Fruit fly (Drosophila melanogaster) whole organism, embryonic: ENCODE results near the gene SdicC.

ENCODE experiments used
- Atf6 ChIP-seq: fragments of 200-800 bp; sonication (Bioruptor generic); IDR thresholded peaks from 2 replicates; pipeline ENCODE4 v1.3.6; 2022; ENCODE audit warnings: missing biosample characterization, missing genetic modification characterization
- Awh ChIP-seq: fragments of 200-800 bp; sonication (Bioruptor generic); IDR thresholded peaks from 2 replicates; pipeline ENCODE4, ENCODE4 v1.3.6; 2022; ENCODE audit warnings: missing biosample characterization, missing genetic modification characterization
- BtbVII ChIP-seq: fragments of 200-800 bp; sonication (Bioruptor generic); optimal IDR thresholded peaks from 3 replicates; lab custom pipeline; 2017; ENCODE audit warnings: missing biosample characterization, mild to moderate bottlenecking, missing genetic modification characterization
- CG1024 ChIP-seq: fragments of 200-800 bp; sonication (Bioruptor generic); IDR thresholded peaks from 2 replicates; pipeline ENCODE4 v1.3.6; 2022; ENCODE audit warnings: missing biosample characterization, missing genetic modification characterization
- CG11456 ChIP-seq: fragments of 200-800 bp; sonication (Bioruptor generic); IDR thresholded peaks from 3 replicates; pipeline ENCODE4 v1.3.6; 2022; ENCODE audit warnings: missing biosample characterization, missing genetic modification characterization
- CG11560 ChIP-seq: fragments of 200-800 bp; sonication (Bioruptor generic); IDR thresholded peaks from 3 replicates; pipeline ENCODE4 v1.3.6; 2022; ENCODE audit warnings: missing biosample characterization, missing genetic modification characterization
- CG12391 ChIP-seq: fragments of 200-800 bp; sonication (Bioruptor generic); optimal IDR thresholded peaks from 3 replicates; lab custom pipeline; 2018; ENCODE audit warnings: missing biosample characterization, mild to moderate bottlenecking, missing genetic modification characterization, moderate library complexity
- CG16813 ChIP-seq: fragments of 200-800 bp; sonication (Bioruptor generic); IDR thresholded peaks from 3 replicates; pipeline ENCODE4 v1.3.6; 2022; ENCODE audit warnings: missing biosample characterization, missing genetic modification characterization; ENCODE audit not compliant: partially characterized antibody
- CG1832 ChIP-seq: fragments of 200-800 bp; sonication (Bioruptor generic); optimal IDR thresholded peaks from 2 replicates; lab custom pipeline; 2017; ENCODE audit warnings: missing biosample characterization, mild to moderate bottlenecking, missing genetic modification characterization, inconsistent platforms
- CG30020 ChIP-seq: fragments of 200-800 bp; optimal IDR thresholded peaks from 2 replicates; lab custom pipeline; 2019; ENCODE audit warnings: missing biosample characterization, mild to moderate bottlenecking, missing genetic modification characterization, moderate library complexity
- CG3407 ChIP-seq: fragments of 200-800 bp; sonication (Bioruptor generic); optimal IDR thresholded peaks from 2 replicates; lab custom pipeline; 2018; ENCODE audit warnings: missing biosample characterization, mild to moderate bottlenecking, missing genetic modification characterization
- CG34422 ChIP-seq: fragments of 200-800 bp; sonication (Bioruptor generic); IDR thresholded peaks from 3 replicates; pipeline ENCODE4 v1.3.6; 2022; ENCODE audit warnings: missing biosample characterization, missing genetic modification characterization
- CG4282 ChIP-seq: fragments of 200-800 bp; sonication (Bioruptor generic); optimal IDR thresholded peaks from 2 replicates; lab custom pipeline; 2016; ENCODE audit warnings: missing biosample characterization, missing genetic modification characterization
- CG4328 ChIP-seq: fragments of 200-800 bp; sonication (Bioruptor generic); optimal IDR thresholded peaks from 3 replicates; lab custom pipeline; 2017; ENCODE audit warnings: missing biosample characterization, missing genetic modification reagents, missing genetic modification characterization
- CG4617 ChIP-seq: fragments of 200-800 bp; sonication (Bioruptor generic); optimal IDR thresholded peaks from 3 replicates; lab custom pipeline; 2016; ENCODE audit warnings: missing biosample characterization, missing genetic modification characterization, borderline replicate concordance
- CG6654 ChIP-seq: fragments of 200-800 bp; sonication (Bioruptor generic); optimal IDR thresholded peaks from 2 replicates; lab custom pipeline; 2017; ENCODE audit warnings: missing biosample characterization, mild to moderate bottlenecking, missing genetic modification characterization
- CG6791 ChIP-seq: fragments of 200-800 bp; sonication (Bioruptor generic); IDR thresholded peaks from 3 replicates; pipeline ENCODE4 v1.3.6; 2022; ENCODE audit warnings: missing biosample characterization, missing genetic modification characterization; ENCODE audit not compliant: partially characterized antibody
- CG6854 ChIP-seq: fragments of 200-800 bp; sonication (Bioruptor generic); optimal IDR thresholded peaks from 3 replicates; lab custom pipeline; 2017; ENCODE audit warnings: missing biosample characterization, mild to moderate bottlenecking, missing genetic modification characterization
- CG9932 ChIP-seq: fragments of 200-800 bp; sonication (Bioruptor generic); IDR thresholded peaks from 2 replicates; pipeline ENCODE4 v1.3.6; 2022; ENCODE audit warnings: missing biosample characterization, missing genetic modification characterization
- Dip3 ChIP-seq: fragments of 200-800 bp; sonication (Bioruptor generic); optimal IDR thresholded peaks from 3 replicates; lab custom pipeline; 2016; ENCODE audit warnings: missing biosample characterization, missing genetic modification characterization
- Dll ChIP-seq: fragments of 200-800 bp; sonication (Bioruptor generic); IDR thresholded peaks from 4 replicates; pipeline ENCODE4 v1.3.6; 2022; ENCODE audit warnings: missing biosample characterization, missing genetic modification characterization; ENCODE audit not compliant: partially characterized antibody
- E2f2 ChIP-seq: fragments of 200-800 bp; sonication (Bioruptor generic); IDR thresholded peaks from 2 replicates; pipeline ENCODE4 v1.3.6; 2022; ENCODE audit warnings: missing biosample characterization, missing genetic modification characterization
- Hey ChIP-seq: fragments of 200-800 bp; sonication (Bioruptor generic); optimal IDR thresholded peaks from 3 replicates; lab custom pipeline; 2018; ENCODE audit warnings: missing biosample characterization, mild to moderate bottlenecking, missing genetic modification characterization
- MBD-R2 ChIP-seq: fragments of 200-800 bp; sonication (Bioruptor generic); IDR thresholded peaks from 2 replicates; pipeline ENCODE4 v1.3.6; 2022; ENCODE audit warnings: missing biosample characterization, missing genetic modification characterization
- MESR4 ChIP-seq: fragments of 200-800 bp; sonication (Bioruptor generic); optimal IDR thresholded peaks from 2 replicates; lab custom pipeline; 2018; ENCODE audit warnings: missing biosample characterization, mild to moderate bottlenecking, missing genetic modification characterization, moderate library complexity
- Med ChIP-seq: fragments of 200-800 bp; sonication (Bioruptor generic); peaks from one replicate; lab custom pipeline; 2016; ENCODE audit warnings: missing biosample characterization, missing genetic modification characterization, mild to moderate bottlenecking, inconsistent platforms, moderate library complexity
- Mrtf ChIP-seq: fragments of 200-800 bp; sonication (Bioruptor generic); IDR thresholded peaks from 3 replicates; pipeline ENCODE4 v1.3.6; 2022; ENCODE audit warnings: missing biosample characterization, missing genetic modification characterization
- NC2β ChIP-seq: fragments of 200-800 bp; sonication (Bioruptor generic); optimal IDR thresholded peaks from 2 replicates; lab custom pipeline; 2016; ENCODE audit warnings: missing biosample characterization, missing genetic modification characterization
- Sox102F ChIP-seq: fragments of 200-800 bp; sonication (Bioruptor generic); optimal IDR thresholded peaks from 2 replicates; lab custom pipeline; 2018; ENCODE audit warnings: missing biosample characterization, mild to moderate bottlenecking, missing genetic modification characterization, moderate library complexity
- Usf ChIP-seq: fragments of 200-800 bp; sonication (Bioruptor generic); optimal IDR thresholded peaks from 2 replicates; lab custom pipeline; 2017; ENCODE audit warnings: missing genotype, missing biosample characterization, missing genetic modification characterization
- ase ChIP-seq: fragments of 200-800 bp; sonication (Bioruptor generic); IDR thresholded peaks from 3 replicates; pipeline ENCODE4 v1.3.6; 2022; ENCODE audit warnings: missing biosample characterization, missing genetic modification characterization
- bbx ChIP-seq: fragments of 200-800 bp; sonication (Bioruptor generic); IDR thresholded peaks from 2 replicates; pipeline ENCODE4 v1.3.6; 2022; ENCODE audit warnings: missing biosample characterization, missing genetic modification characterization; ENCODE audit not compliant: partially characterized antibody
- en ChIP-seq: fragments of 200-800 bp; sonication (Bioruptor generic); optimal IDR thresholded peaks from 2 replicates; lab custom pipeline; 2016; ENCODE audit warnings: missing biosample characterization, missing genetic modification characterization
- esg ChIP-seq: fragments of 200-800 bp; sonication (Bioruptor generic); conservative IDR thresholded peaks from 2 replicates; pipeline ENCODE4 v1.3.6; 2022; ENCODE audit warnings: missing biosample characterization, missing genetic modification characterization
- ewg ChIP-seq: fragments of 200-800 bp; sonication (Bioruptor generic); optimal IDR thresholded peaks from 3 replicates; lab custom pipeline; 2017; ENCODE audit warnings: mild to moderate bottlenecking, missing biosample characterization, missing genetic modification reagents, missing genetic modification characterization
- fd3F ChIP-seq: fragments of 200-800 bp; sonication (Bioruptor generic); optimal IDR thresholded peaks from 2 replicates; lab custom pipeline; 2018; ENCODE audit warnings: missing biosample characterization, mild to moderate bottlenecking, missing genetic modification characterization, moderate library complexity
- gcm ChIP-seq: fragments of 200-800 bp; sonication (Bioruptor generic); optimal IDR thresholded peaks from 2 replicates; lab custom pipeline; 2019; ENCODE audit warnings: missing biosample characterization, mild to moderate bottlenecking, missing genetic modification characterization, moderate library complexity
- h ChIP-seq: fragments of >200 bp; optimal IDR thresholded peaks from 2 replicates; lab custom pipeline; 2017
- inv ChIP-seq: fragments of 200-800 bp; sonication (Bioruptor generic); IDR thresholded peaks from 2 replicates; pipeline ENCODE4 v1.3.6; 2022; ENCODE audit warnings: missing biosample characterization, missing genetic modification characterization; ENCODE audit not compliant: partially characterized antibody
- kah ChIP-seq: fragments of 200-800 bp; sonication (Bioruptor generic); optimal IDR thresholded peaks from 2 replicates; lab custom pipeline; 2018; ENCODE audit warnings: missing biosample characterization, mild to moderate bottlenecking, missing genetic modification characterization
- lab ChIP-seq: fragments of 200-800 bp; sonication (Bioruptor generic); optimal IDR thresholded peaks from 3 replicates; lab custom pipeline; 2017; ENCODE audit warnings: missing biosample characterization, missing genetic modification characterization, mild to moderate bottlenecking, moderate library complexity, missing genetic modification reagents
- nau ChIP-seq: fragments of 200-800 bp; sonication (Bioruptor generic); optimal IDR thresholded peaks from 3 replicates; lab custom pipeline; 2017; ENCODE audit warnings: missing biosample characterization, mild to moderate bottlenecking, missing genetic modification characterization, missing genetic modification reagents
- nerfin-1 ChIP-seq: fragments of 200-800 bp; sonication (Bioruptor generic); optimal IDR thresholded peaks from 3 replicates; lab custom pipeline; 2019; ENCODE audit warnings: missing biosample characterization, mild to moderate bottlenecking, missing genetic modification characterization, moderate library complexity
- ro ChIP-seq: fragments of 200-800 bp; sonication (Bioruptor generic); IDR thresholded peaks from 2 replicates; pipeline ENCODE4 v1.3.6; 2022; ENCODE audit warnings: missing biosample characterization, missing genetic modification characterization
- run ChIP-seq: fragments of 200-800 bp; sonication (Bioruptor generic); optimal IDR thresholded peaks from 3 replicates; lab custom pipeline; 2018; ENCODE audit warnings: missing biosample characterization, mild to moderate bottlenecking, missing genetic modification characterization
- shn ChIP-seq: fragments of 200-800 bp; sonication (Bioruptor generic); optimal IDR thresholded peaks from 3 replicates; lab custom pipeline; 2016; ENCODE audit warnings: missing biosample characterization, missing genetic modification characterization
- sim ChIP-seq: fragments of 200-800 bp; sonication (Bioruptor generic); IDR thresholded peaks from 2 replicates; pipeline ENCODE4 v1.3.6; 2022; ENCODE audit warnings: missing biosample characterization, missing genetic modification characterization
- sna ChIP-seq: fragments of 200-800 bp; sonication (Bioruptor generic); IDR thresholded peaks from 2 replicates; pipeline ENCODE4 v1.3.6; 2022; ENCODE audit warnings: missing biosample characterization, missing genetic modification characterization; ENCODE audit not compliant: partially characterized antibody
- stc ChIP-seq: fragments of 200-800 bp; sonication (Bioruptor generic); IDR thresholded peaks from 2 replicates; pipeline ENCODE4 v1.3.6; 2022; ENCODE audit warnings: missing biosample characterization, missing genetic modification characterization
- wek ChIP-seq: fragments of 200-800 bp; sonication (Bioruptor generic); optimal IDR thresholded peaks from 3 replicates; lab custom pipeline; 2018; ENCODE audit warnings: missing biosample characterization, mild to moderate bottlenecking, missing genetic modification characterization, moderate library complexity

The SdicC gene

DNA sequence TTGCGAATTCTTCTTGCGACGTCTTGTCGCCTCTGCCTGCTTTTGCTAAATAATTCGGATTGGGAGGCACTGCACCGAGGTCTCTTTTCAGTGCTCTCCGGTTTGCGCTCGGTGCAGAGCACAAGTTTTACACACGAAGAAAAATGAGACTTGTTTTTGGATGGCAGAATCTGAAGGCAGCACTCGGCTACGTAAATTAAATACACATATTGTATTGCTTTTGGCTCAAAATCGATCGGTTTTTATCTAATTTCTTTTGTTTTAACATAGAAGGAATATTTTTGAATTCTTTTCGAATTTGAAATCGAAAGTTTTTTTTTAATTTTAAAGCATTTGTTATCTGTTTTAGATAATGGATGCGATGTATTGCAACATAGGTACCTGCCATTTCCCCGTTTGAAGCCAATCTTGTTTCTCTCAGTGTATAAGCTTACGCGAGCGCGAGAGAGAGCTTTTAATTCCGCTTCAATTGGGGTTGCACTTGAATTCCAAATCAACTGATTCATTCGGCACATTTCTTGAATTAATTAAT lies 43.5 kb downstream of the SdicC start, which contains the start of gene AnxB10 (continued):
- no peak; the same call in 1 of the 2 replicates for TF ChIP-seq sim (GFP tag; lab: Robert Waterston, UW)
- no peak for TF ChIP-seq CG1024 (GFP tag; lab: Robert Waterston, UW)
- peak; percentile 2 for TF ChIP-seq Usf (GFP tag; lab: Kevin White, UChicago)
- peak; percentile 46 for TF ChIP-seq CG12391 (tag; lab: Kevin White, UChicago)
- TF ChIP-seq run (tag; lab: Kevin White, UChicago): no peak
- no peak for TF ChIP-seq Awh
- no peak for TF ChIP-seq Dll (GFP tag; lab: Robert Waterston, UW)
- peak; percentile 1 for TF ChIP-seq gcm
- no peak for TF ChIP-seq kah (GFP tag; lab: Kevin White, UChicago)
- no peak for TF ChIP-seq sna (GFP tag; lab: Robert Waterston, UW)
- TF ChIP-seq CG6654: peak; percentile 4
- no peak for TF ChIP-seq CG6791
- TF ChIP-seq Hey (tag; lab: Kevin White, UChicago): no peak
- TF ChIP-seq CG6854 (GFP tag; lab: Kevin White, UChicago): peak; percentile 60
- TF ChIP-seq CG4282 (GFP tag; lab: Kevin White, UChicago): no peak
- no peak for TF ChIP-seq CG30020 (tag; lab: Kevin White, UChicago)
- no peak for TF ChIP-seq CG4617 (GFP tag; lab: Kevin White, UChicago)
- TF ChIP-seq CG1832 (GFP tag; lab: Kevin White, UChicago): no peak
- no peak for TF ChIP-seq bbx
- peak; percentile 21; the same call in 1 of the 2 replicates for TF ChIP-seq MBD-R2 (GFP tag; lab: Robert Waterston, UW)
- TF ChIP-seq CG16813: no peak
- no peak for TF ChIP-seq ro (GFP tag; lab: Robert Waterston, UW)
- TF ChIP-seq CG3407 (GFP tag; lab: Kevin White, UChicago): no peak
- TF ChIP-seq CG9932 (GFP tag; lab: Robert Waterston, UW): 0 out of 2 replicates have a peak, but pooled peaks have one; percentile 21
- no peak for TF ChIP-seq wek (GFP tag; lab: Kevin White, UChicago)
- TF ChIP-seq inv (GFP tag; lab: Robert Waterston, UW): no peak
- TF ChIP-seq h (lab: Kevin White, UChicago): no peak
- TF ChIP-seq shn (GFP tag; lab: Kevin White, UChicago): no peak
- peak; percentile 46 for TF ChIP-seq BtbVII
- no peak for TF ChIP-seq nau (GFP tag; lab: Kevin White, UChicago)
- no peak for TF ChIP-seq ase (GFP tag; lab: Robert Waterston, UW)
- TF ChIP-seq CG11456 (GFP tag; lab: Robert Waterston, UW): no peak
- peak; percentile 47; the same call in 1 of the 3 replicates for TF ChIP-seq Mrtf
- peak; percentile 41 for TF ChIP-seq nerfin-1
- peak; percentile 31 for TF ChIP-seq ewg
- peak; percentile 58 for TF ChIP-seq esg (GFP tag; lab: Robert Waterston, UW)
- TF ChIP-seq stc (GFP tag; lab: Robert Waterston, UW): 0 out of 2 replicates have a peak, but pooled peaks have one; percentile 52
- TF ChIP-seq Med: peak; percentile 84
- peak; percentile 36; the same call in 1 of the 2 replicates for TF ChIP-seq Atf6
- 0 out of 3 replicates have a peak, but pooled peaks have one; percentile 7 for TF ChIP-seq CG11560 (tag; lab: Robert Waterston, UW)
- peak; percentile 76 for TF ChIP-seq lab (GFP tag; lab: Kevin White, UChicago)
- TF ChIP-seq en (GFP tag; lab: Kevin White, UChicago): peak; percentile 33
- peak; percentile 14 for TF ChIP-seq CG4328 (GFP tag; lab: Kevin White, UChicago)
- TF ChIP-seq NC2β (GFP tag; lab: Kevin White, UChicago): peak; percentile 8
- TF ChIP-seq MESR4 (GFP tag; lab: Kevin White, UChicago): no peak
- peak; percentile 71 for TF ChIP-seq Sox102F (GFP tag; lab: Kevin White, UChicago)
- TF ChIP-seq CG34422 (GFP tag; lab: Robert Waterston, UW): peak; percentile 46; the same call in 1 of the 3 replicates
- no peak for TF ChIP-seq fd3F
- 0 out of 2 replicates have a peak, but pooled peaks have one; percentile 23 for TF ChIP-seq E2f2 (GFP tag; lab: Robert Waterston, UW)
- peak; percentile 48 for TF ChIP-seq Dip3 (GFP tag; lab: Kevin White, UChicago)
